Fruit fly (Drosophila melanogaster): ENCODE data around the gene mv.
A peak's percentile ranks its signal among the peaks of the same experiment; 100 is the strongest.

dm6 chr3L:1947463-1948126 is 16.4 kb downstream of the mv start, which contains the start of the genes mu2 and Cnb:
- peak; percentile 71 for TF ChIP-seq toe (GFP tag; optimal IDR thresholded peaks at IDR 0.05)
- no peak for TF ChIP-seq cic (GFP tag; optimal IDR thresholded peaks at IDR 0.05)
